Fruit fly (Drosophila melanogaster) whole organism, pupa: ENCODE measurements around the gene CG5854.

Source experiments
- CG9948 ChIP-seq: fragments of 200-800 bp; sonication (Bioruptor generic); optimal IDR thresholded peaks from 2 replicates; lab custom pipeline; 2018; ENCODE audit warnings: missing biosample characterization, mild to moderate bottlenecking, missing genetic modification characterization, moderate library complexity
- D1 ChIP-seq: fragments of 200-800 bp; sonication (Bioruptor generic); optimal IDR thresholded peaks from 2 replicates; lab custom pipeline; 2018; ENCODE audit warnings: missing biosample characterization, mild to moderate bottlenecking, missing genetic modification characterization, moderate library complexity
- Pif1A ChIP-seq: fragments of 200-800 bp; sonication (Bioruptor generic); optimal IDR thresholded peaks from 3 replicates; lab custom pipeline; 2016; ENCODE audit warnings: missing biosample characterization, missing genetic modification characterization

dm6 chr3R:23962781-23963222, 29.1 kb downstream of the CG5854 start, which contains the start of gene CG31140:
- TF ChIP-seq D1: no peak
- TF ChIP-seq CG9948 (tag; lab: Kevin White, UChicago): no peak
- no peak for TF ChIP-seq Pif1A
